Fruit fly (Drosophila melanogaster) whole organism, embryonic: ENCODE data around the gene CG43895.

Source experiments
- Elba2 ChIP-seq: fragments of 200-800 bp; sonication (Bioruptor generic); optimal IDR thresholded peaks from 3 replicates; lab custom pipeline; 2016; ENCODE audit warnings: missing biosample characterization, missing genetic modification characterization

CG43895 gene

dm6 chr3L:21765931-21766330 is 47.6 kb downstream of the CG43895 start (continued):
- no peak for TF ChIP-seq Elba2 (GFP tag; lab: Kevin White, UChicago)
